Worm (Caenorhabditis elegans): ENCODE measurements around the gene ZK686.6.
A peak's percentile ranks its signal among the peaks of the same experiment; 100 is the strongest.

- TF ChIP-seq ceh-36 (tag; optimal IDR thresholded peaks at IDR 0.05), result no peak
- TF ChIP-seq ceh-13 (GFP tag; optimal IDR thresholded peaks at IDR 0.05), result no peak
- peak; percentile 38 for TF ChIP-seq hmg-4 (GFP tag; optimal IDR thresholded peaks at IDR 0.05)
- no peak for TF ChIP-seq B0310.2 (tag; optimal IDR thresholded peaks at IDR 0.05)
- TF ChIP-seq tbx-37 (GFP tag; conservative IDR thresholded peaks at IDR 0.05), result no peak
Observed at ce11 chrIII:7733563-7733962, 39.2 kb downstream of the ZK686.6 start.
